Fruit fly (Drosophila melanogaster) whole organism, prepupa: Measurements from ENCODE around the gene Kyat.
A peak's percentile ranks its signal among the peaks of the same experiment; 100 is the strongest.

ENCODE experiments used
- Blimp-1 ChIP-seq: fragments of 200-800 bp; sonication (Bioruptor generic); optimal IDR thresholded peaks from 3 replicates; lab custom pipeline; 2017; ENCODE audit warnings: missing biosample characterization, missing genetic modification characterization, mild to moderate bottlenecking, moderate library complexity, missing genetic modification reagents
- CG10631 ChIP-seq: fragments of 200-800 bp; sonication (Bioruptor generic); optimal IDR thresholded peaks from 2 replicates; lab custom pipeline; 2016; ENCODE audit warnings: missing biosample characterization, missing genetic modification characterization
- CG10669 ChIP-seq: fragments of 200-800 bp; sonication (Bioruptor generic); optimal IDR thresholded peaks from 3 replicates; lab custom pipeline; 2018; ENCODE audit warnings: missing biosample characterization, mild to moderate bottlenecking, missing genetic modification characterization, moderate library complexity
- CG11294 ChIP-seq: fragments of 200-800 bp; sonication (Bioruptor generic); IDR thresholded peaks from 2 replicates; pipeline ENCODE4 v1.3.6; 2022; ENCODE audit warnings: missing biosample characterization, missing genetic modification characterization
- CG11762 ChIP-seq: fragments of 200-800 bp; sonication (Bioruptor generic); optimal IDR thresholded peaks from 3 replicates; lab custom pipeline; 2016; ENCODE audit warnings: missing biosample characterization, missing genetic modification characterization; ENCODE audit not compliant: insufficient read depth
- CG11902 ChIP-seq: fragments of 200-800 bp; sonication (Bioruptor generic); optimal IDR thresholded peaks from 3 replicates; lab custom pipeline; 2016; ENCODE audit warnings: missing biosample characterization, missing genetic modification characterization
- CG15336 ChIP-seq: fragments of 200-800 bp; sonication (Bioruptor generic); IDR thresholded peaks from 2 replicates; pipeline ENCODE4 v1.3.6; 2022; ENCODE audit warnings: missing biosample characterization, missing genetic modification characterization
- CG1621 ChIP-seq: fragments of 200-800 bp; sonication (Bioruptor generic); optimal IDR thresholded peaks from 3 replicates; lab custom pipeline; 2018; ENCODE audit warnings: missing biosample characterization, mild to moderate bottlenecking, missing genetic modification characterization
- CG3032 ChIP-seq: fragments of 200-800 bp; optimal IDR thresholded peaks from 2 replicates; lab custom pipeline; 2019; ENCODE audit warnings: missing biosample characterization, mild to moderate bottlenecking, missing genetic modification characterization, moderate library complexity
- CG31627 ChIP-seq: fragments of 200-800 bp; sonication (Bioruptor generic); optimal IDR thresholded peaks from 3 replicates; lab custom pipeline; 2016; ENCODE audit warnings: missing biosample characterization, missing genetic modification characterization
- CG32006 ChIP-seq: fragments of 200-800 bp; sonication (Bioruptor generic); optimal IDR thresholded peaks from 3 replicates; lab custom pipeline; 2017; ENCODE audit warnings: missing biosample characterization, mild to moderate bottlenecking, missing genetic modification characterization
- CG4318 ChIP-seq: fragments of 200-800 bp; sonication (Bioruptor generic); optimal IDR thresholded peaks from 3 replicates; lab custom pipeline; 2017; ENCODE audit warnings: missing biosample characterization, mild to moderate bottlenecking, missing genetic modification characterization
- CG6163 ChIP-seq: fragments of 200-800 bp; sonication (Bioruptor generic); IDR thresholded peaks from 3 replicates; pipeline ENCODE4 v1.3.6; 2022; ENCODE audit warnings: missing biosample characterization, missing genetic modification characterization
- CG6808 ChIP-seq: fragments of 200-800 bp; sonication (Bioruptor generic); optimal IDR thresholded peaks from 3 replicates; lab custom pipeline; 2017; ENCODE audit warnings: missing biosample characterization, missing genetic modification characterization, mild to moderate bottlenecking, moderate library complexity, missing genetic modification reagents
- CG7368 ChIP-seq: fragments of 200-800 bp; sonication (Bioruptor generic); optimal IDR thresholded peaks from 3 replicates; lab custom pipeline; 2016; ENCODE audit warnings: missing biosample characterization, missing genetic modification characterization
- CG8119 ChIP-seq: fragments of 200-800 bp; sonication (Bioruptor generic); IDR thresholded peaks from 3 replicates; pipeline ENCODE4 v1.3.6; 2022; ENCODE audit warnings: missing biosample characterization, missing genetic modification characterization
- CG9139 ChIP-seq: fragments of 200-800 bp; sonication (Bioruptor generic); optimal IDR thresholded peaks from 3 replicates; lab custom pipeline; 2017; ENCODE audit warnings: missing biosample characterization, mild to moderate bottlenecking, missing genetic modification characterization
- Eip75B ChIP-seq: fragments of 200-800 bp; sonication (Bioruptor generic); optimal IDR thresholded peaks from 3 replicates; lab custom pipeline; 2016; ENCODE audit warnings: missing biosample characterization, missing genetic modification characterization
- Eip78C ChIP-seq: fragments of 200-800 bp; sonication (Bioruptor generic); peaks from one replicate; lab custom pipeline; 2016; ENCODE audit warnings: missing biosample characterization, missing genetic modification characterization
- Ets21C ChIP-seq: fragments of 200-800 bp; sonication (Bioruptor generic); optimal IDR thresholded peaks from 3 replicates; lab custom pipeline; 2016; ENCODE audit warnings: missing biosample characterization, missing genetic modification characterization
- Ets96B ChIP-seq: fragments of 200-800 bp; optimal IDR thresholded peaks from 2 replicates; lab custom pipeline; 2019; ENCODE audit warnings: missing biosample characterization, mild to moderate bottlenecking, missing genetic modification characterization, moderate library complexity
- Gug ChIP-seq: fragments of 200-800 bp; sonication (Bioruptor generic); IDR thresholded peaks from 2 replicates; pipeline ENCODE4 v1.3.6; 2022; ENCODE audit warnings: missing biosample characterization, missing genetic modification characterization
- Hr4 ChIP-seq: fragments of 200-800 bp; sonication (Bioruptor generic); optimal IDR thresholded peaks from 3 replicates; lab custom pipeline; 2016; ENCODE audit warnings: missing biosample characterization, missing genetic modification characterization
- Lpt ChIP-seq: fragments of 200-800 bp; sonication (Bioruptor generic); optimal IDR thresholded peaks from 3 replicates; lab custom pipeline; 2016; ENCODE audit warnings: missing biosample characterization, missing genetic modification characterization
- OdsH ChIP-seq: fragments of 200-800 bp; sonication (Bioruptor generic); optimal IDR thresholded peaks from 3 replicates; lab custom pipeline; 2016; ENCODE audit warnings: missing biosample characterization, missing genetic modification characterization
- Smox ChIP-seq: fragments of 200-800 bp; sonication (Bioruptor generic); optimal IDR thresholded peaks from 3 replicates; lab custom pipeline; 2016; ENCODE audit warnings: missing biosample characterization, missing genetic modification characterization
- Sox14 ChIP-seq: fragments of 200-800 bp; sonication (Bioruptor generic); optimal IDR thresholded peaks from 3 replicates; lab custom pipeline; 2016; ENCODE audit warnings: missing biosample characterization, missing genetic modification characterization
- Sox15 ChIP-seq: fragments of 200-800 bp; sonication (Bioruptor generic); optimal IDR thresholded peaks from 3 replicates; lab custom pipeline; 2016; ENCODE audit warnings: missing biosample characterization, missing genetic modification characterization
- achi ChIP-seq: fragments of 200-800 bp; sonication (Bioruptor generic); optimal IDR thresholded peaks from 3 replicates; lab custom pipeline; 2016; ENCODE audit warnings: missing biosample characterization, missing genetic modification characterization
- acj6 ChIP-seq: fragments of 200-800 bp; sonication (Bioruptor generic); optimal IDR thresholded peaks from 3 replicates; lab custom pipeline; 2016; ENCODE audit warnings: missing biosample characterization, missing genetic modification characterization
- dsx ChIP-seq: fragments of 200-800 bp; optimal IDR thresholded peaks from 3 replicates; lab custom pipeline; 2019; ENCODE audit warnings: missing biosample characterization, mild to moderate bottlenecking, missing genetic modification characterization, moderate library complexity; ENCODE audit not compliant: poor library complexity, severe bottlenecking
- eg ChIP-seq: fragments of 200-800 bp; sonication (Bioruptor generic); IDR thresholded peaks from 3 replicates; pipeline ENCODE4 v1.3.6; 2022; ENCODE audit warnings: missing biosample characterization, missing genetic modification characterization
- esn ChIP-seq: fragments of 200-800 bp; sonication (Bioruptor generic); optimal IDR thresholded peaks from 2 replicates; lab custom pipeline; 2016; ENCODE audit warnings: missing biosample characterization, mild to moderate bottlenecking, missing genetic modification characterization, moderate library complexity
- fd59A ChIP-seq: fragments of 200-800 bp; sonication (Bioruptor generic); optimal IDR thresholded peaks from 2 replicates; lab custom pipeline; 2017; ENCODE audit warnings: missing biosample characterization, mild to moderate bottlenecking, missing genetic modification characterization, missing genetic modification reagents
- fd85E ChIP-seq: fragments of 200-800 bp; sonication (Bioruptor generic); optimal IDR thresholded peaks from 3 replicates; lab custom pipeline; 2016; ENCODE audit warnings: missing biosample characterization, missing genetic modification characterization
- net ChIP-seq: fragments of 200-800 bp; sonication (Bioruptor generic); optimal IDR thresholded peaks from 3 replicates; lab custom pipeline; 2016; ENCODE audit warnings: missing biosample characterization, missing genetic modification characterization
- pdm3 ChIP-seq: fragments of 200-800 bp; sonication (Bioruptor generic); optimal IDR thresholded peaks from 3 replicates; lab custom pipeline; 2016; ENCODE audit warnings: missing biosample characterization, missing genetic modification characterization
- salr ChIP-seq, 2 experiments: fragments of 200-800 bp; sonication (Bioruptor generic); optimal IDR thresholded peaks; 3 replicates each; lab custom pipeline; 2016 to 2018; ENCODE audit warnings: missing biosample characterization in 2 of 2, missing genetic modification characterization in 2 of 2, mild to moderate bottlenecking in 1 of 2
- spab ChIP-seq: fragments of 200-800 bp; sonication (Bioruptor generic); optimal IDR thresholded peaks from 2 replicates; lab custom pipeline; 2017; ENCODE audit warnings: missing biosample characterization, mild to moderate bottlenecking, missing genetic modification characterization, missing genetic modification reagents
- ss ChIP-seq, 2 experiments: fragments of 200-800 bp; sonication (Bioruptor generic); optimal IDR thresholded peaks; 2 replicates in 1 of 2; 3 replicates in 1 of 2; lab custom pipeline; 2017 to 2018; ENCODE audit warnings: mild to moderate bottlenecking in 2 of 2, missing biosample characterization in 2 of 2, missing genetic modification characterization in 2 of 2, moderate library complexity in 1 of 2
- vri ChIP-seq: fragments of 200-800 bp; sonication (Bioruptor generic); optimal IDR thresholded peaks from 3 replicates; lab custom pipeline; 2016; ENCODE audit warnings: missing biosample characterization, mild to moderate bottlenecking, missing genetic modification characterization

The Kyat gene

dm6 chr3R:11868562-11868961, 46.3 kb upstream of the Kyat start:
- TF ChIP-seq CG15336 (GFP tag; lab: Robert Waterston, UW): 0 out of 2 replicates have a peak, but pooled peaks have one; percentile 14
- 0 out of 3 replicates have a peak, but pooled peaks have one; percentile 5 for TF ChIP-seq CG6163 (GFP tag; lab: Robert Waterston, UW)
- TF ChIP-seq CG1621 (tag; lab: Kevin White, UChicago): no peak
- TF ChIP-seq achi (GFP tag; lab: Kevin White, UChicago): no peak

- TF ChIP-seq fd85E (GFP tag; lab: Kevin White, UChicago) (no peak), CG10631 (no peak), CG31627 (GFP tag; lab: Kevin White, UChicago) (no peak), Eip75B (GFP tag; lab: Kevin White, UChicago) (peak; percentile 3), Smox (GFP tag; lab: Kevin White, UChicago) (no peak), acj6 (GFP tag; lab: Kevin White, UChicago) (no peak), CG1621 (tag; lab: Kevin White, UChicago) (peak; percentile 60), dsx (GFP tag; lab: Kevin White, UChicago) (peak; percentile 85), CG9139 (peak; percentile 49), Eip78C (GFP tag; lab: Kevin White, UChicago) (peak; percentile 46), ss (GFP tag; optimal IDR thresholded peaks at IDR 0.05; lab: Kevin White, UChicago) (peak; percentile 66 to 75), spab (GFP tag; lab: Kevin White, UChicago) (peak; percentile 43), CG3032 (peak; percentile 0), Sox14 (GFP tag; lab: Kevin White, UChicago) (no peak), CG8119 (GFP tag; lab: Robert Waterston, UW) (peak; percentile 40; the same call in 2 of the 3 replicates), Lpt (GFP tag; lab: Kevin White, UChicago) (peak; percentile 38), CG6808 (peak; percentile 65), eg (GFP tag; lab: Robert Waterston, UW) (peak; percentile 37; the same call in 1 of the 3 replicates), salr (GFP tag; optimal IDR thresholded peaks at IDR 0.05; lab: Kevin White, UChicago) (peak in 1 of 2 experiments; percentile 27), CG6163 (GFP tag; lab: Robert Waterston, UW) (peak; percentile 65; the same call in 1 of the 3 replicates), fd59A (GFP tag; lab: Kevin White, UChicago) (peak; percentile 31), CG15336 (GFP tag; lab: Robert Waterston, UW) (0 out of 2 replicates have a peak, but pooled peaks have one; percentile 21), CG10669 (GFP tag; lab: Kevin White, UChicago) (peak; percentile 35)
Observed at dm6 chr3R:11865132-11865531, 42.8 kb upstream of the Kyat start.

dm6 chr3R:11859534-11860254, 37.4 kb upstream of the Kyat start:
- TF ChIP-seq CG6808 (peak; percentile 46), Hr4 (GFP tag; lab: Kevin White, UChicago) (no peak), fd59A (GFP tag; lab: Kevin White, UChicago) (peak; percentile 0), Smox (GFP tag; lab: Kevin White, UChicago) (peak; percentile 46), CG31627 (GFP tag; lab: Kevin White, UChicago) (peak; percentile 62), Ets96B (no peak), CG4318 (GFP tag; lab: Kevin White, UChicago) (no peak), achi (GFP tag; lab: Kevin White, UChicago) (peak; percentile 26), Gug (GFP tag; lab: Robert Waterston, UW) (no peak), esn (GFP tag; lab: Kevin White, UChicago) (peak; percentile 64), CG7368 (peak; percentile 35), Ets21C (peak; percentile 34), salr (GFP tag; optimal IDR thresholded peaks at IDR 0.05; lab: Kevin White, UChicago) (peak in 1 of 2 experiments; percentile 28), Blimp-1 (GFP tag; lab: Kevin White, UChicago) (no peak), CG10631 (peak; percentile 45), dsx (GFP tag; lab: Kevin White, UChicago) (peak; percentile 4), vri (GFP tag; lab: Kevin White, UChicago) (peak; percentile 29), CG32006 (GFP tag; lab: Kevin White, UChicago) (no peak), CG6163 (GFP tag; lab: Robert Waterston, UW) (peak; percentile 47; the same call in 1 of the 3 replicates), spab (GFP tag; lab: Kevin White, UChicago) (no peak), CG11902 (GFP tag; lab: Kevin White, UChicago) (peak; percentile 25), CG11294 (GFP tag; lab: Robert Waterston, UW) (no peak), CG10669 (GFP tag; lab: Kevin White, UChicago) (peak; percentile 7), fd85E (GFP tag; lab: Kevin White, UChicago) (no peak), Sox15 (peak; percentile 34), acj6 (GFP tag; lab: Kevin White, UChicago) (peak; percentile 52), ss (GFP tag; optimal IDR thresholded peaks at IDR 0.05; lab: Kevin White, UChicago) (peak; percentile 40 to 70), net (GFP tag; lab: Kevin White, UChicago) (no peak), Lpt (GFP tag; lab: Kevin White, UChicago) (peak; percentile 29), CG11762 (GFP tag; lab: Kevin White, UChicago) (no peak), CG3032 (peak; percentile 33), Sox14 (GFP tag; lab: Kevin White, UChicago) (peak; percentile 39), pdm3 (GFP tag; lab: Kevin White, UChicago) (peak; percentile 63), OdsH (GFP tag; lab: Kevin White, UChicago) (peak; percentile 30), Eip78C (GFP tag; lab: Kevin White, UChicago) (peak; percentile 90)
